Fruit fly (Drosophila melanogaster) whole organism, embryonic: Measurements from ENCODE around the gene CG5853.

Experiments
- Ada2b ChIP-seq: fragments of 200-800 bp; sonication (Bioruptor generic); IDR thresholded peaks from 2 replicates; pipeline ENCODE4 v1.3.6; 2022; ENCODE audit warnings: missing biosample characterization, missing genetic modification characterization
- Atf-2 ChIP-seq: fragments of 200-800 bp; sonication (Bioruptor generic); optimal IDR thresholded peaks from 2 replicates; lab custom pipeline; 2016; ENCODE audit warnings: missing biosample characterization, missing genetic modification characterization
- CG10209 ChIP-seq: fragments of 200-800 bp; sonication (Bioruptor generic); optimal IDR thresholded peaks from 3 replicates; lab custom pipeline; 2017; ENCODE audit warnings: missing biosample characterization, mild to moderate bottlenecking, missing genetic modification characterization, missing genetic modification reagents
- CG10321 ChIP-seq: fragments of 200-800 bp; sonication (Bioruptor generic); IDR thresholded peaks from 2 replicates; pipeline ENCODE4 v1.3.6; 2022; ENCODE audit warnings: missing biosample characterization, missing genetic modification characterization
- CG11247 ChIP-seq: fragments of 200-800 bp; sonication (Bioruptor generic); IDR thresholded peaks from 2 replicates; pipeline ENCODE4 v1.3.6; 2022; ENCODE audit warnings: missing biosample characterization, missing genetic modification characterization
- CG11456 ChIP-seq: fragments of 200-800 bp; sonication (Bioruptor generic); IDR thresholded peaks from 3 replicates; pipeline ENCODE4 v1.3.6; 2022; ENCODE audit warnings: missing biosample characterization, missing genetic modification characterization
- CG11695 ChIP-seq: fragments of 200-800 bp; sonication (Bioruptor generic); IDR thresholded peaks from 3 replicates; pipeline ENCODE4 v1.3.6; 2022; ENCODE audit warnings: missing biosample characterization, missing genetic modification characterization
- CG12155 ChIP-seq: fragments of 200-800 bp; sonication (Bioruptor generic); optimal IDR thresholded peaks from 3 replicates; lab custom pipeline; 2016; ENCODE audit warnings: missing biosample characterization, missing genetic modification characterization
- CG13424 ChIP-seq: fragments of 200-800 bp; sonication (Bioruptor generic); optimal IDR thresholded peaks from 2 replicates; lab custom pipeline; 2019; ENCODE audit warnings: missing biosample characterization, mild to moderate bottlenecking, missing genetic modification characterization, moderate library complexity
- CG13624 ChIP-seq: fragments of 200-800 bp; sonication (Bioruptor generic); optimal IDR thresholded peaks from 2 replicates; lab custom pipeline; 2016; ENCODE audit warnings: missing biosample characterization, missing genetic modification characterization
- CG14441 ChIP-seq: fragments of 200-800 bp; sonication (Bioruptor generic); IDR thresholded peaks from 2 replicates; pipeline ENCODE4 v1.3.6; 2022; ENCODE audit warnings: missing biosample characterization, missing genetic modification characterization
- CG2199 ChIP-seq: fragments of 200-800 bp; sonication (Bioruptor generic); IDR thresholded peaks from 3 replicates; pipeline ENCODE4 v1.3.6; 2022; ENCODE audit warnings: missing biosample characterization, missing genetic modification characterization
- CG31441 ChIP-seq: fragments of 200-800 bp; sonication (Bioruptor generic); IDR thresholded peaks from 2 replicates; pipeline ENCODE4 v1.3.6; 2022; ENCODE audit warnings: missing biosample characterization, missing genetic modification characterization
- CG33557 ChIP-seq: fragments of 200-800 bp; sonication (Bioruptor generic); optimal IDR thresholded peaks from 2 replicates; lab custom pipeline; 2019; ENCODE audit warnings: missing biosample characterization, mild to moderate bottlenecking, missing genetic modification characterization, moderate library complexity
- CG3726 ChIP-seq: fragments of 200-800 bp; sonication (Bioruptor generic); IDR thresholded peaks from 3 replicates; pipeline ENCODE4, ENCODE4 v1.3.6; 2022; ENCODE audit warnings: missing biosample characterization, missing genetic modification characterization
- CG4404 ChIP-seq: fragments of 200-800 bp; sonication (Bioruptor generic); IDR thresholded peaks from 2 replicates; pipeline ENCODE4 v1.3.6; 2022; ENCODE audit warnings: missing biosample characterization, missing genetic modification characterization
- CrebB ChIP-seq: fragments of 200-800 bp; sonication (Bioruptor generic); optimal IDR thresholded peaks from 3 replicates; lab custom pipeline; 2018; ENCODE audit warnings: missing biosample characterization, mild to moderate bottlenecking, missing genetic modification characterization
- Dp ChIP-seq: fragments of 200-800 bp; sonication (Bioruptor generic); optimal IDR thresholded peaks from 2 replicates; lab custom pipeline; 2018; ENCODE audit warnings: missing biosample characterization, mild to moderate bottlenecking, missing genetic modification characterization, moderate library complexity
- Drgx ChIP-seq: fragments of 200-800 bp; sonication (Bioruptor generic); IDR thresholded peaks from 2 replicates; pipeline ENCODE4 v1.3.6; 2022; ENCODE audit warnings: missing biosample characterization, missing genetic modification characterization
- Kr ChIP-seq: fragments of 200-800 bp; sonication (Bioruptor generic); optimal IDR thresholded peaks from 2 replicates; lab custom pipeline; 2017; ENCODE audit warnings: missing biosample characterization, mild to moderate bottlenecking, missing genetic modification characterization
- Lim3 ChIP-seq: fragments of 200-800 bp; sonication (Bioruptor generic); IDR thresholded peaks from 2 replicates; pipeline ENCODE4 v1.3.6; 2022; ENCODE audit warnings: missing biosample characterization, missing genetic modification characterization
- MESR4 ChIP-seq: fragments of 200-800 bp; sonication (Bioruptor generic); optimal IDR thresholded peaks from 2 replicates; lab custom pipeline; 2018; ENCODE audit warnings: missing biosample characterization, mild to moderate bottlenecking, missing genetic modification characterization, moderate library complexity
- Mad ChIP-seq: fragments of 200-800 bp; sonication (Bioruptor generic); optimal IDR thresholded peaks from 2 replicates; lab custom pipeline; 2016; ENCODE audit warnings: missing biosample characterization, missing genetic modification characterization
- Mrtf ChIP-seq: fragments of 200-800 bp; sonication (Bioruptor generic); IDR thresholded peaks from 3 replicates; pipeline ENCODE4 v1.3.6; 2022; ENCODE audit warnings: missing biosample characterization, missing genetic modification characterization
- NC2α ChIP-seq: fragments of 200-800 bp; sonication (Bioruptor generic); optimal IDR thresholded peaks from 2 replicates; lab custom pipeline; 2016; ENCODE audit warnings: missing biosample characterization, missing genetic modification characterization
- Pdp1 ChIP-seq, 2 experiments: fragments of 200-800 bp; sonication (Bioruptor generic); optimal IDR thresholded peaks; 3 replicates each; lab custom pipeline; 2016; ENCODE audit warnings: missing biosample characterization in 2 of 2, missing genetic modification characterization in 2 of 2, mild to moderate bottlenecking in 1 of 2, moderate library complexity in 1 of 2
- Rfx ChIP-seq: fragments of 200-800 bp; sonication (Bioruptor generic); IDR thresholded peaks from 2 replicates; pipeline ENCODE4 v1.3.6; 2022; ENCODE audit warnings: missing biosample characterization, missing genetic modification characterization
- Sox100B ChIP-seq: fragments of 200-800 bp; sonication (Bioruptor generic); optimal IDR thresholded peaks from 3 replicates; lab custom pipeline; 2018; ENCODE audit warnings: missing biosample characterization, mild to moderate bottlenecking, missing genetic modification characterization
- Sry-β ChIP-seq: fragments of 200-800 bp; sonication (Bioruptor generic); optimal IDR thresholded peaks from 2 replicates; lab custom pipeline; 2018; ENCODE audit warnings: missing biosample characterization, mild to moderate bottlenecking, missing genetic modification characterization, moderate library complexity
- Ssrp ChIP-seq: fragments of 200-800 bp; sonication (Bioruptor generic); optimal IDR thresholded peaks from 2 replicates; lab custom pipeline; 2018; ENCODE audit warnings: missing biosample characterization, mild to moderate bottlenecking, missing genetic modification characterization, moderate library complexity
- chm ChIP-seq: fragments of 200-800 bp; sonication (Bioruptor generic); IDR thresholded peaks from 2 replicates; pipeline ENCODE4 v1.3.6; 2022; ENCODE audit warnings: missing biosample characterization, missing genetic modification characterization
- eve ChIP-seq, 2 experiments: fragments of >200 bp; optimal IDR thresholded peaks; 2 replicates each; lab custom pipeline; 2017; ENCODE audit warnings: missing biosample characterization in 2 of 2, missing genetic modification characterization in 2 of 2
- fd64A ChIP-seq: fragments of 200-800 bp; sonication (Bioruptor generic); optimal IDR thresholded peaks from 3 replicates; lab custom pipeline; 2018; ENCODE audit warnings: missing biosample characterization, mild to moderate bottlenecking, missing genetic modification characterization
- fu2 ChIP-seq: fragments of 200-800 bp; sonication (Bioruptor generic); optimal IDR thresholded peaks from 2 replicates; lab custom pipeline; 2016; ENCODE audit warnings: missing biosample characterization, missing genetic modification characterization
- gfzf ChIP-seq: fragments of 200-800 bp; sonication (Bioruptor generic); optimal IDR thresholded peaks from 2 replicates; lab custom pipeline; 2016; ENCODE audit warnings: missing biosample characterization, mild to moderate bottlenecking, missing genetic modification characterization, moderate library complexity
- jing ChIP-seq: fragments of 200-800 bp; sonication (Bioruptor generic); optimal IDR thresholded peaks from 2 replicates; lab custom pipeline; 2018; ENCODE audit warnings: missing biosample characterization, mild to moderate bottlenecking, missing genetic modification characterization
- knrl ChIP-seq: fragments of 200-800 bp; sonication (Bioruptor generic); IDR thresholded peaks from 3 replicates; pipeline ENCODE4 v1.3.6; 2022; ENCODE audit warnings: missing biosample characterization, missing genetic modification characterization; ENCODE audit not compliant: partially characterized antibody
- lmd ChIP-seq: fragments of 200-800 bp; sonication (Bioruptor generic); IDR thresholded peaks from 2 replicates; pipeline ENCODE4 v1.3.6; 2022; ENCODE audit warnings: missing biosample characterization, missing genetic modification characterization
- mam ChIP-seq: fragments of 200-800 bp; sonication (Bioruptor generic); optimal IDR thresholded peaks from 3 replicates; lab custom pipeline; 2016; ENCODE audit warnings: missing biosample characterization, missing genetic modification characterization
- nau ChIP-seq: fragments of 200-800 bp; sonication (Bioruptor generic); optimal IDR thresholded peaks from 3 replicates; lab custom pipeline; 2017; ENCODE audit warnings: missing biosample characterization, mild to moderate bottlenecking, missing genetic modification characterization, missing genetic modification reagents
- nerfin-2 ChIP-seq: fragments of 200-800 bp; sonication (Bioruptor generic); IDR thresholded peaks from 2 replicates; pipeline ENCODE4 v1.3.6; 2022; ENCODE audit warnings: missing biosample characterization, missing genetic modification characterization; ENCODE audit not compliant: partially characterized antibody
- row ChIP-seq: fragments of 200-800 bp; sonication (Bioruptor generic); IDR thresholded peaks from 3 replicates; pipeline ENCODE4 v1.3.6; 2022; ENCODE audit warnings: missing biosample characterization, missing genetic modification characterization
- sc ChIP-seq, 3 experiments: fragments of >200 bp in 2 of 3; fragments of 200-800 bp in 1 of 3; sonication (Bioruptor generic) in 1 of 3; optimal IDR thresholded peaks; 2 replicates in 2 of 3; 3 replicates in 1 of 3; lab custom pipeline; 2017; ENCODE audit warnings: mild to moderate bottlenecking in 1 of 3, missing biosample characterization in 1 of 3, missing genetic modification characterization in 1 of 3, missing genetic modification reagents in 1 of 3
- sima ChIP-seq: fragments of 200-800 bp; sonication (Bioruptor generic); optimal IDR thresholded peaks from 2 replicates; lab custom pipeline; 2016; ENCODE audit warnings: missing biosample characterization, missing genetic modification characterization
- sna ChIP-seq: fragments of 200-800 bp; sonication (Bioruptor generic); IDR thresholded peaks from 2 replicates; pipeline ENCODE4 v1.3.6; 2022; ENCODE audit warnings: missing biosample characterization, missing genetic modification characterization; ENCODE audit not compliant: partially characterized antibody
- tup ChIP-seq: fragments of 200-800 bp; sonication (Bioruptor generic); optimal IDR thresholded peaks from 2 replicates; lab custom pipeline; 2016; ENCODE audit warnings: missing biosample characterization, mild to moderate bottlenecking, missing genetic modification characterization, moderate library complexity
- unc-4 ChIP-seq: fragments of 200-800 bp; sonication (Bioruptor generic); IDR thresholded peaks from 2 replicates; pipeline ENCODE4 v1.3.6; 2022; ENCODE audit warnings: missing biosample characterization, missing genetic modification characterization; ENCODE audit not compliant: partially characterized antibody
- usp ChIP-seq: fragments of >200 bp; optimal IDR thresholded peaks from 2 replicates; lab custom pipeline; 2017; ENCODE audit warnings: missing biosample characterization, missing genetic modification characterization
- z ChIP-seq: fragments of 200-800 bp; sonication (Bioruptor generic); IDR thresholded peaks from 3 replicates; pipeline ENCODE4 v1.3.6; 2022; ENCODE audit warnings: missing biosample characterization, missing genetic modification characterization

Gene CG5853

dm6 chr2L:9907320-9908256 is 39.9 kb downstream of the CG5853 start (continued):
- TF ChIP-seq NC2α (no peak), jing (no peak), Ada2b (0 out of 2 replicates have a peak, but pooled peaks have one; percentile 4), sc (optimal IDR thresholded peaks at IDR 0.05; lab: Kevin White, UChicago) (no peak), sc (GFP tag; optimal IDR thresholded peaks at IDR 0.05; lab: Kevin White, UChicago) (no peak), CrebB (tag; lab: Kevin White, UChicago) (peak; percentile 43), mam (GFP tag; lab: Kevin White, UChicago) (no peak), nerfin-2 (GFP tag; lab: Robert Waterston, UW) (no peak), CG31441 (GFP tag; lab: Robert Waterston, UW) (no peak), Kr (GFP tag; lab: Kevin White, UChicago) (no peak), CG10321 (GFP tag; lab: Robert Waterston, UW) (no peak), chm (GFP tag; lab: Robert Waterston, UW) (0 out of 2 replicates have a peak, but pooled peaks have one; percentile 45), CG3726 (GFP tag; lab: Robert Waterston, UW) (0 out of 3 replicates have a peak, but pooled peaks have one; percentile 12), Pdp1 (GFP tag; optimal IDR thresholded peaks at IDR 0.05; lab: Kevin White, UChicago) (peak in 1 of 2 experiments; percentile 10), Lim3 (GFP tag; lab: Robert Waterston, UW) (no peak), nau (GFP tag; lab: Kevin White, UChicago) (peak; percentile 30), sima (GFP tag; lab: Kevin White, UChicago) (no peak), CG14441 (no peak), CG2199 (GFP tag; lab: Robert Waterston, UW) (peak; percentile 67; the same call in 1 of the 3 replicates), unc-4 (GFP tag; lab: Robert Waterston, UW) (no peak), Sox100B (GFP tag; lab: Kevin White, UChicago) (peak; percentile 4), z (GFP tag; lab: Robert Waterston, UW) (peak; percentile 54; the same call in 1 of the 3 replicates), CG13624 (peak; percentile 2), CG12155 (GFP tag; lab: Kevin White, UChicago) (no peak), lmd (GFP tag; lab: Robert Waterston, UW) (no peak), Mad (GFP tag; lab: Kevin White, UChicago) (no peak), CG33557 (no peak), usp (no peak), Sry-β (no peak), CG11695 (GFP tag; lab: Robert Waterston, UW) (no peak), Drgx (GFP tag; lab: Robert Waterston, UW) (no peak), sna (GFP tag; lab: Robert Waterston, UW) (no peak), fu2 (GFP tag; lab: Kevin White, UChicago) (no peak), Ssrp (tag; lab: Kevin White, UChicago) (no peak), MESR4 (GFP tag; lab: Kevin White, UChicago) (no peak), gfzf (GFP tag; lab: Kevin White, UChicago) (no peak)

- TF ChIP-seq knrl (GFP tag; lab: Robert Waterston, UW): no peak
- TF ChIP-seq Atf-2 (GFP tag; lab: Kevin White, UChicago): no peak
- TF ChIP-seq fd64A (GFP tag; lab: Kevin White, UChicago): no peak
- TF ChIP-seq CG4404 (GFP tag; lab: Robert Waterston, UW): no peak
- no peak for TF ChIP-seq Mrtf (GFP tag; lab: Robert Waterston, UW)
- TF ChIP-seq tup (GFP tag; lab: Kevin White, UChicago): no peak
- no peak for TF ChIP-seq Ssrp (tag; lab: Kevin White, UChicago)
- peak; percentile 25; the same call in 1 of the 2 replicates for TF ChIP-seq CG11247 (GFP tag; lab: Robert Waterston, UW)
- TF ChIP-seq row (GFP tag; lab: Robert Waterston, UW): peak; percentile 14; the same call in 1 of the 3 replicates
- peak; percentile 73 for TF ChIP-seq Drgx (GFP tag; lab: Robert Waterston, UW)
- peak; percentile 55; the same call in 1 of the 3 replicates for TF ChIP-seq CG11456 (GFP tag; lab: Robert Waterston, UW)
- TF ChIP-seq Dp (GFP tag; lab: Kevin White, UChicago): no peak
- TF ChIP-seq eve (GFP tag; optimal IDR thresholded peaks at IDR 0.05; lab: Kevin White, UChicago): no peak
- TF ChIP-seq CG13424 (tag; lab: Kevin White, UChicago): no peak
- no peak for TF ChIP-seq CG10209
- peak; percentile 33; the same call in 1 of the 2 replicates for TF ChIP-seq Rfx (GFP tag; lab: Robert Waterston, UW)
Observed at dm6 chr2L:9906641-9907040, 40.8 kb downstream of the CG5853 start.
